Fruit fly (Drosophila melanogaster) S2 (cell line): Measurements from ENCODE around the gene Rpp20.

Experiments
- CG8478 ChIP-seq: fragments of >200 bp; optimal IDR thresholded peaks from 2 replicates; lab custom pipeline; 2018
- CTCF ChIP-seq, 2 experiments: fragments of >200 bp; optimal IDR thresholded peaks; 2 replicates each; lab custom pipeline; 2018

dm6 chrX:19717988-19718973 lies 25.9 kb upstream of the Rpp20 start, which contains the start of gene CG12531:
- TF ChIP-seq CG8478 (lab: Kevin White, UChicago) (no peak), CTCF (optimal IDR thresholded peaks at IDR 0.05; lab: Kevin White, UChicago) (peak; percentile 62 to 76)
